Worm (Caenorhabditis elegans) whole organism, midembryonic: ENCODE results near the gene acdh-11.

Experiments
- T22C8.4 ChIP-seq: fragments of 200-800 bp; sonication (Bioruptor generic); IDR thresholded peaks from 2 replicates; pipeline ENCODE4 v1.3.6; 2022; ENCODE audit warnings: missing genetic modification characterization, missing compliant biosample characterization
- cog-1 ChIP-seq: sonication (generic microtip); optimal IDR thresholded peaks from 2 replicates; lab custom pipeline; 2016; ENCODE audit warnings: missing genetic modification characterization, missing compliant biosample characterization
- flt-1 ChIP-seq: fragments of 200-800 bp; sonication (Bioruptor generic); IDR thresholded peaks from 2 replicates; pipeline ENCODE4 v1.3.6; 2022; ENCODE audit warnings: missing genetic modification characterization, missing compliant biosample characterization
- klf-2 ChIP-seq: fragments of 200-800 bp; sonication (Bioruptor generic); conservative IDR thresholded peaks from 2 replicates; pipeline ENCODE4 v1.3.6; 2022; ENCODE audit warnings: missing genetic modification reagents, missing genetic modification characterization, missing compliant biosample characterization
- med-1 ChIP-seq: sonication (generic microtip); optimal IDR thresholded peaks from 2 replicates; lab custom pipeline; 2017; ENCODE audit warnings: missing genetic modification characterization, mild to moderate bottlenecking, missing compliant biosample characterization, antibody characterized with exemption, missing genetic modification reagents; ENCODE audit not compliant: insufficient read depth
- ref-1 ChIP-seq: fragments of 200-800 bp; sonication (Bioruptor generic); conservative IDR thresholded peaks from 2 replicates; pipeline ENCODE4 v1.3.6; 2022; ENCODE audit warnings: missing genetic modification reagents, missing genetic modification characterization, missing compliant biosample characterization
- ztf-29 ChIP-seq: fragments of 200-800 bp; sonication (Bioruptor generic); IDR thresholded peaks from 2 replicates; pipeline ENCODE4 v1.3.6; 2022; ENCODE audit warnings: missing genetic modification reagents, missing genetic modification characterization, missing compliant biosample characterization

ce11 chrIII:10577782-10578181 lies 11.7 kb downstream of the acdh-11 start:
- no peak for TF ChIP-seq cog-1 (tag; lab: Kevin White, UChicago)
- TF ChIP-seq T22C8.4 = no peak
- TF ChIP-seq ztf-29 = no peak
- no peak for TF ChIP-seq flt-1 (GFP tag; lab: Robert Waterston, UW)
- no peak for TF ChIP-seq klf-2 (GFP tag; lab: Robert Waterston, UW)
- no peak for TF ChIP-seq med-1 (GFP tag; lab: Kevin White, UChicago)
- TF ChIP-seq ref-1 (GFP tag; lab: Robert Waterston, UW) = no peak
